Fruit fly (Drosophila melanogaster) whole organism, wandering third instar larva: ENCODE data around the gene pon.

Experiments
- CG32264 ChIP-seq: fragments of 200-800 bp; sonication (Bioruptor generic); optimal IDR thresholded peaks from 2 replicates; lab custom pipeline; 2016; ENCODE audit warnings: missing biosample characterization, missing genetic modification characterization
- brk ChIP-seq: fragments of 200-800 bp; sonication (Bioruptor generic); optimal IDR thresholded peaks from 2 replicates; lab custom pipeline; 2016; ENCODE audit warnings: missing biosample characterization, mild to moderate bottlenecking, missing genetic modification characterization
- foxo ChIP-seq, 2 experiments: fragments of 200-800 bp; sonication (Bioruptor generic); optimal IDR thresholded peaks; 2 replicates in 1 of 2; 3 replicates in 1 of 2; lab custom pipeline; 2016 to 2017; ENCODE audit warnings: missing biosample characterization in 2 of 2, missing genetic modification characterization in 2 of 2
- fru ChIP-seq: fragments of 200-800 bp; sonication (Bioruptor generic); optimal IDR thresholded peaks from 3 replicates; lab custom pipeline; 2016; ENCODE audit warnings: missing biosample characterization, mild to moderate bottlenecking, missing genetic modification characterization
- h ChIP-seq: fragments of 200-800 bp; sonication (Bioruptor generic); optimal IDR thresholded peaks from 3 replicates; lab custom pipeline; 2016; ENCODE audit warnings: missing biosample characterization, mild to moderate bottlenecking, missing genetic modification characterization
- psq ChIP-seq: fragments of 200-800 bp; sonication (Bioruptor generic); optimal IDR thresholded peaks from 3 replicates; lab custom pipeline; 2017; ENCODE audit warnings: missing biosample characterization, mild to moderate bottlenecking, missing genetic modification characterization, moderate library complexity
- woc ChIP-seq: sonication (Bioruptor generic); optimal IDR thresholded peaks from 2 replicates; lab custom pipeline; 2016; ENCODE audit warnings: missing biosample characterization, mild to moderate bottlenecking, missing genetic modification characterization

- TF ChIP-seq woc (GFP tag; lab: Kevin White, UChicago) (no peak), h (GFP tag; lab: Kevin White, UChicago) (no peak), fru (GFP tag; lab: Kevin White, UChicago) (no peak), foxo (GFP tag; optimal IDR thresholded peaks at IDR 0.05; lab: Kevin White, UChicago) (no peak), brk (GFP tag; lab: Kevin White, UChicago) (no peak), CG32264 (GFP tag; lab: Kevin White, UChicago) (no peak), psq (GFP tag; lab: Kevin White, UChicago) (no peak)
These were observed 11.4 kb downstream of the pon start, which contains the start of the genes HLH4C and mRpL30 for dm6 chrX:4647316-4648046.
